Fruit fly (Drosophila melanogaster): ENCODE data around the gene GATAe.
A peak's percentile ranks its signal among the peaks of the same experiment; 100 is the strongest.

GATAe gene

DNA sequence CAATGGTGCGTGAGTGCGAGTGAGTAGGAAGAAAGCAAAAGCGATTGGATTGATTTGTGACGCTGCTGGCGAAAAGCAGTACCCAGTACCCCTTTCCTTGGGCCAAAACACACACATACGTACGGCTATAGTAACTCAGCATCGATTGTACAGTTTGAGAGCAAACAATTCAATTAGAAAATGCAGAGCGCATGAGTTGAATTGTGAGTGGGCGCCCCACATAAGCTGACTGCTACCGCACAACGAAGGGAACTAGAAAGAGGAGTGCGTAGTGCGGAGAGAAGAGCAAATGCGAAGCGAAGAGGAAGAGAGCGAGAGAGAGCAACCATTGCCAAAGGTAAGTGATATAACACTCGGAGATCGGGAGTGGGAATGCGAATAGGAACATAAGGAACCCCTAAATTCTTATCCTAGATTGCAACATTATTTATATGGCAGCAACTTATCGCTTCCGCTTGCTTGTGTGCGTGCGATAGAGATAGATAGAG lies 35.4 kb upstream of the GATAe start:
- TF ChIP-seq CG32121 (GFP tag; IDR thresholded peaks at IDR 0.05) (no peak), rn (GFP tag; IDR thresholded peaks at IDR 0.05) (no peak), CG14655 (GFP tag; optimal IDR thresholded peaks at IDR 0.05) (peak; percentile 24)

DNA sequence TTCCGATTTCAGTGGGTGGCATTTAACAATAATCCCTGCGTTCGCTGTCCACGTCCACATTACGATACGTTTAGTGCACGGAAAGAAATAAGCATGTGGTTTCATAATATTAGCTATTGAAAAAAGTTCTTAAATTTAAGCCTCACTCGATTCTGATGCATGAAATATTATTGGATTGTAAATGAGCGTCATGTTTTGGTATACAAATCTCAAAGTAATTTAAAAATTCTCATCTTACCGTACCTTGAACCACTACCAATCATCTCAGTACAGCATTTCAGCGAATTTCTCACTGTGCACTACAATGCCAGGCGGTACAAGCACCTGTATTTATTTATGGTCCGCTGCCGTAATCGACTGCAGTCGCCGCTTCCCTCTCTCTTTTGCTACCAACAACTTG lies 34.7 kb upstream of the GATAe start:
- TF ChIP-seq CG12605 (GFP tag; IDR thresholded peaks at IDR 0.05) (no peak), CG34367 (tag; optimal IDR thresholded peaks at IDR 0.05) (peak; percentile 68), CG4496 (GFP tag; IDR thresholded peaks at IDR 0.05) (no peak), Pif1A (GFP tag; optimal IDR thresholded peaks at IDR 0.05) (peak; percentile 86), EcR (GFP tag; optimal IDR thresholded peaks at IDR 0.05) (no peak), CG8301 (tag; optimal IDR thresholded peaks at IDR 0.05) (peak; percentile 87), fd96Ca (GFP tag; IDR thresholded peaks at IDR 0.05) (no peak), CG13204 (GFP tag; optimal IDR thresholded peaks at IDR 0.05) (peak; percentile 64), Snoo (tag; optimal IDR thresholded peaks at IDR 0.05) (peak; percentile 71), rn (GFP tag; IDR thresholded peaks at IDR 0.05) (no peak), CG17806 (tag; optimal IDR thresholded peaks at IDR 0.05) (peak; percentile 74), CG10348 (GFP tag; IDR thresholded peaks at IDR 0.05) (no peak), gl (tag; optimal IDR thresholded peaks at IDR 0.05) (peak; percentile 37), CG8159 (tag; optimal IDR thresholded peaks at IDR 0.05) (no peak), CG9948 (tag; optimal IDR thresholded peaks at IDR 0.05) (peak; percentile 79), CG15710 (tag; optimal IDR thresholded peaks at IDR 0.05) (peak; percentile 76), CG32121 (GFP tag; IDR thresholded peaks at IDR 0.05) (no peak), Ets98B (GFP tag; IDR thresholded peaks at IDR 0.05) (no peak), CG14655 (GFP tag; optimal IDR thresholded peaks at IDR 0.05) (peak; percentile 83), Pif1B (GFP tag; optimal IDR thresholded peaks at IDR 0.05) (peak; percentile 75), D1 (tag; optimal IDR thresholded peaks at IDR 0.05) (no peak)

DNA sequence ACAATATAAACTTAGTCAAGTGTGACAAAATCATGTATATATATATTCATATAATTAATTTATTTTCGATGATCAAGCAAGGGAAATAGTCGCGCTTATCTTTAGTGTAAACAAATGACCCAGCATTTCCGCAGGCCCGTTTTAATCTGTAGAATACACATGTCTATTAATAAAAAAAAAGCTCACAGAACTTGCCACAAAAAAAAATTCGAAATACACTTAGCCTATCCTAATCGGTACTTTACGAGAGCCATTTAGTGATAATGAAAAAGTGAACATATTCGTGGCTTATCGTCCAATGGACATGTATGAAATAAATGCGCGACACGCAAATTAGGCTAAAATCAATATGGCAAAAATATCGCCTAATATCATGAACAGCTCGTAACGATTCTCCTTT lies 33.7 kb upstream of the GATAe start:
- TF ChIP-seq gl (tag; optimal IDR thresholded peaks at IDR 0.05) = no peak

DNA sequence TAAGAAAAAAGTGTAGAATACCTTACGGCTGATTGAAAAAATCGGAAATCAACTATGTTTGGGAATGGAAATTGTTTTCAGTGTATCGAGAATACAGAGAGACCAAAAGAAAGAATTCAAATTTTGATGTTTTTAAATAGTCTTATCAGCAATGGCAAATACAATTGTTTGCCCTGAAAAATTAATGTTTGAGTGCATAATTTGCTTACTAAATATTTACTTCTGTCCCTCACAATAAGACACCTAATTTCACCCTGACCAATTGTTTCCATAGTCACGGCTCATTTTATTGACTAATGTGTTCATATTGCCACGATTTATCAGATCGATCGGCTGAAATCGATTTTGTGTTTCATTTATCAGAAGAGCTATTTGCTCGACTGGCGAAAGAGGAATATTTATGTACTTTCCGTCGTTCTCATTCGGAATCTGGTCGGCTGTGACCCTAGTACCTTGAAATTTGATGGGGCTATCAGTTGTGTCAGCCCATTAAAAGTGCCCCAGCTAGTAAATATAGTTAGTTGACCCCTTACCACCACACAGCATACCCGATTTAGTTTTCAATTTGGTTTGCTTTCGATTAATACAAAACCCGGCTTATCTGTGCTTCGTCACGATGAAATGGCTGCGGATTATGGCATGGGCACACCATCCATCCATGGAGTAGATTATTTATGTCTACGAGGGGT lies 25.2 kb upstream of the GATAe start:
- TF ChIP-seq Pif1B (GFP tag; optimal IDR thresholded peaks at IDR 0.05) = no peak
- TF ChIP-seq CG14655 (GFP tag; optimal IDR thresholded peaks at IDR 0.05) = no peak
- TF ChIP-seq CG8301 (tag; optimal IDR thresholded peaks at IDR 0.05) = no peak
- TF ChIP-seq CG32121 (GFP tag; IDR thresholded peaks at IDR 0.05) = no peak

DNA sequence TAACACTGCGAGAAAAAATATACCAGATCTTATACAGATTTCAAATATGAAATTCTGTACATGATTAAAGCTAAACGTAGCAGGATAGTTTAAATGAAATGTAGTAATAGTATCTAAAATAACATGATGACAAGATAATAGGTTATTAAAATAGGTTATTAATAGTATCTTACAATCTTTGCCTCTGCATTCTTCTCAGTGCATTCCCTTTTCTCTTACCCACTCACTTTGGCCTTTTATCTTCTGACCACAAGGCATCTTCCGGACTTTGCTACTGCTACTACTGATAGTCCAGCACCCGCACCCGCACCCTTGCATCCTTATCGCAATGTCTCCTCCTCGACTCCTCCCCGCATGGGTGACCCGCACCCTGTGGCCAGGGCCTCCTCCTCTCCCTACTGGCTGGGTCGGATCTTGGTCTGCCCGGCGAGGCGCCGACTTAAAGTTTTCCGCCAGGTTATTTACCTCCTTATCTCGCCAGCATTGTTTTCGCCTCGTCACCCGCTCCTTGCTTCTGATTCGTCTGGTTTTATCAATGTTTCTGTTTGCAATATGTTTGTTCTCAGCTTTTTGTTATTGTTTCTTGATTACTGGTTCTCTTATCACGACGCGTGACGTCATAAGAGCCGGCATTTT lies 24.3 kb upstream of the GATAe start:
- TF ChIP-seq CG34367 (tag; optimal IDR thresholded peaks at IDR 0.05) = peak; percentile 79
- TF ChIP-seq CG4496 (GFP tag; IDR thresholded peaks at IDR 0.05) = peak; percentile 72
- peak; percentile 35 for TF ChIP-seq Pif1B (GFP tag; optimal IDR thresholded peaks at IDR 0.05)
- TF ChIP-seq CG17806 (tag; optimal IDR thresholded peaks at IDR 0.05) = peak; percentile 76
- TF ChIP-seq CG15710 (tag; optimal IDR thresholded peaks at IDR 0.05) = peak; percentile 84
- TF ChIP-seq gl (tag; optimal IDR thresholded peaks at IDR 0.05) = peak; percentile 84
- peak; percentile 59 for TF ChIP-seq CG13204 (GFP tag; optimal IDR thresholded peaks at IDR 0.05)
- TF ChIP-seq CG32121 (GFP tag; IDR thresholded peaks at IDR 0.05) = peak; percentile 73
- peak; percentile 91 for TF ChIP-seq EcR (GFP tag; optimal IDR thresholded peaks at IDR 0.05)
- peak; percentile 58; the same call in 1 of the 2 replicates for TF ChIP-seq rn (GFP tag; IDR thresholded peaks at IDR 0.05)
- TF ChIP-seq CG8301 (tag; optimal IDR thresholded peaks at IDR 0.05) = peak; percentile 84
- TF ChIP-seq CG8159 (tag; optimal IDR thresholded peaks at IDR 0.05) = peak; percentile 90
- TF ChIP-seq CG12605 (GFP tag; IDR thresholded peaks at IDR 0.05) = no peak; the same call in 1 of the 2 replicates
- peak; percentile 69 for TF ChIP-seq Pif1A (GFP tag; optimal IDR thresholded peaks at IDR 0.05)
- TF ChIP-seq fd96Ca (GFP tag; IDR thresholded peaks at IDR 0.05) = peak; percentile 67; the same call in 2 of the 3 replicates
- no peak for TF ChIP-seq CG10348 (GFP tag; IDR thresholded peaks at IDR 0.05)
- peak; percentile 66 for TF ChIP-seq Ets98B (GFP tag; IDR thresholded peaks at IDR 0.05)
- peak; percentile 34 for TF ChIP-seq D1 (tag; optimal IDR thresholded peaks at IDR 0.05)
- peak; percentile 71 for TF ChIP-seq Snoo (tag; optimal IDR thresholded peaks at IDR 0.05)
- peak; percentile 82 for TF ChIP-seq CG14655 (GFP tag; optimal IDR thresholded peaks at IDR 0.05)
- peak; percentile 76 for TF ChIP-seq CG9948 (tag; optimal IDR thresholded peaks at IDR 0.05)

DNA sequence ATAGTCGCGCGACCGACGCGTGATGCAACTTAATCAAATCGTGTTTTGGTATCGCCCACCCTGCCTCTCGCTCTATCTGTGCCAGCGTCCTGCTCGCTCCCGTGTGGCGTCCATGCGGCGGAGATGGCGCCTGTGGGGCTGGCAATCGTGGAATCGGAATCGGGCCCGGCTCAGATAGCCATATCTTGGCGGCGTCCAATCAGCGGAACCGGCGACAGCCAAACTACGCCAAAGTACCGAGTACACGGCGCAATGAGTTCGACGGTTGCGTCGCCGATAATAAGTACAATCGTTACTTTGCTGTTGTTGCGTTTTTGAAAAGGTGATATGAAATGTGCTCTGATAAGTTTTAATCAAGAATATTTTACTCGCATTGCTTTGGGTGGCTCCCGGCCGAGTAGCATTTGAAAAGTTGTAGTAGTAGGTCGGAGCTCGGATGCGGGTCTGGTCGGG lies 23.1 kb upstream of the GATAe start, which contains the start of gene srp:
Gene srp, plus strand, starts transcription at position 391 of the 453 bp plus-strand sequence.
- TF ChIP-seq CG8301 (tag; optimal IDR thresholded peaks at IDR 0.05) (no peak), fd96Ca (GFP tag; IDR thresholded peaks at IDR 0.05) (no peak), CG34367 (tag; optimal IDR thresholded peaks at IDR 0.05) (no peak), CG13204 (GFP tag; optimal IDR thresholded peaks at IDR 0.05) (no peak), EcR (GFP tag; optimal IDR thresholded peaks at IDR 0.05) (peak; percentile 47), CG9948 (tag; optimal IDR thresholded peaks at IDR 0.05) (no peak), CG32121 (GFP tag; IDR thresholded peaks at IDR 0.05) (no peak)
